Worm (Caenorhabditis elegans) whole organism, L4 larva: ENCODE data around the gene acs-19.

ENCODE experiments used
- F26F4.8 ChIP-seq: fragments of 200-800 bp; sonication (Bioruptor generic); conservative IDR thresholded peaks from 2 replicates; pipeline ENCODE4 v1.3.6; 2022; ENCODE audit warnings: missing genetic modification characterization, missing compliant biosample characterization
- F44E2.7 ChIP-seq: fragments of 200-800 bp; sonication (Bioruptor generic); IDR thresholded peaks from 2 replicates; pipeline ENCODE4 v2.1.2; 2022; ENCODE audit warnings: missing genetic modification characterization, missing compliant biosample characterization
- Y48G9A.11 ChIP-seq: fragments of 200-800 bp; sonication (Bioruptor generic); IDR thresholded peaks from 2 replicates; pipeline ENCODE4 v1.3.6; 2022; ENCODE audit warnings: missing genetic modification reagents, missing genetic modification characterization, missing compliant biosample characterization
- daf-12 ChIP-seq: fragments of 150-350 bp; optimal IDR thresholded peaks from 2 replicates; lab custom pipeline; 2014; ENCODE audit warnings: missing biosample characterization, missing genetic modification reagents, missing genetic modification characterization
- daf-16 ChIP-seq, 3 experiments: sonication (generic microtip); optimal IDR thresholded peaks; 2 replicates each; lab custom pipeline; 2016 to 2017; ENCODE audit warnings: missing genetic modification characterization in 3 of 3, missing genetic modification reagents in 3 of 3, mild to moderate bottlenecking in 2 of 3, missing compliant biosample characterization in 2 of 3, missing biosample characterization in 1 of 3, moderate library complexity in 1 of 3
- daf-8 ChIP-seq: fragments of 200-800 bp; sonication (Bioruptor generic); IDR thresholded peaks from 2 replicates; pipeline ENCODE4 v1.3.6; 2022; ENCODE audit warnings: missing genetic modification characterization, missing compliant biosample characterization
- dpl-1 ChIP-seq: fragments of 150-350 bp; optimal IDR thresholded peaks from 2 replicates; lab custom pipeline; 2014; ENCODE audit warnings: missing biosample characterization, missing genetic modification reagents, missing genetic modification characterization
- egl-43 ChIP-seq: fragments of 200-800 bp; sonication (Bioruptor generic); IDR thresholded peaks from 2 replicates; pipeline ENCODE4 v1.3.6; 2022; ENCODE audit warnings: missing genetic modification reagents, missing genetic modification characterization, missing compliant biosample characterization
- hlh-30 ChIP-seq: sonication (generic microtip); optimal IDR thresholded peaks from 2 replicates; lab custom pipeline; 2017; ENCODE audit warnings: antibody characterized with exemption, mild to moderate bottlenecking, missing genetic modification characterization, missing compliant biosample characterization; ENCODE audit not compliant: insufficient read depth
- hmg-1.1 ChIP-seq: fragments of 200-800 bp; sonication (Bioruptor generic); IDR thresholded peaks from 2 replicates; pipeline ENCODE4 v1.3.6; 2022; ENCODE audit warnings: missing genetic modification reagents, missing genetic modification characterization, missing compliant biosample characterization
- lin-29 ChIP-seq: fragments of 200-800 bp; sonication (Bioruptor generic); IDR thresholded peaks from 2 replicates; pipeline ENCODE4 v1.3.6; 2022; ENCODE audit warnings: missing genetic modification reagents, missing genetic modification characterization, missing compliant biosample characterization
- lin-38 ChIP-seq: fragments of 200-800 bp; sonication (Bioruptor generic); IDR thresholded peaks from 2 replicates; pipeline ENCODE4 v1.3.6; 2022; ENCODE audit warnings: missing genetic modification reagents, missing genetic modification characterization, missing compliant biosample characterization
- lin-39 ChIP-seq: fragments of 150-350 bp; optimal IDR thresholded peaks from 2 replicates; lab custom pipeline; 2014; ENCODE audit warnings: missing biosample characterization, missing genetic modification reagents, missing genetic modification characterization
- lsy-2 ChIP-seq, 2 experiments: fragments of 150-350 bp in 1 of 2; sonication (generic microtip) in 1 of 2; optimal IDR thresholded peaks; 2 replicates each; lab custom pipeline; 2014 to 2017; ENCODE audit warnings: missing biosample characterization in 2 of 2, missing genetic modification characterization in 2 of 2
- mdl-1 ChIP-seq, 2 experiments: fragments of 150-350 bp in 1 of 2; sonication (generic microtip) in 1 of 2; optimal IDR thresholded peaks; 2 replicates each; lab custom pipeline; 2014 to 2017; ENCODE audit warnings: missing biosample characterization in 2 of 2, missing genetic modification characterization in 2 of 2
- mep-1 ChIP-seq: fragments of 150-350 bp; sonication (generic microtip); optimal IDR thresholded peaks from 3 replicates; lab custom pipeline; 2014; ENCODE audit warnings: missing biosample characterization, missing genetic modification characterization
- mes-2 ChIP-seq: sonication (generic microtip); optimal IDR thresholded peaks from 2 replicates; lab custom pipeline; 2016; ENCODE audit warnings: missing genotype, mild to moderate bottlenecking, missing genetic modification characterization, missing compliant biosample characterization; ENCODE audit not compliant: poor library complexity, severe bottlenecking
- mxl-3 ChIP-seq: fragments of 200-800 bp; sonication (Bioruptor generic); optimal IDR thresholded peaks from 2 replicates; lab custom pipeline; 2018; ENCODE audit warnings: mild to moderate bottlenecking, missing genetic modification characterization, missing compliant biosample characterization
- nhr-111 ChIP-seq: fragments of 200-800 bp; sonication (Bioruptor generic); optimal IDR thresholded peaks from 2 replicates; lab custom pipeline; 2018; ENCODE audit warnings: mild to moderate bottlenecking, missing genetic modification characterization, missing compliant biosample characterization
- nhr-237 ChIP-seq: sonication (generic microtip); optimal IDR thresholded peaks from 2 replicates; lab custom pipeline; 2017; ENCODE audit warnings: missing biosample characterization, missing genetic modification characterization
- nhr-25 ChIP-seq: sonication (generic microtip); optimal IDR thresholded peaks from 2 replicates; lab custom pipeline; 2017; ENCODE audit warnings: missing genetic modification characterization, mild to moderate bottlenecking, missing compliant biosample characterization, antibody characterized with exemption, moderate library complexity, borderline replicate concordance; ENCODE audit not compliant: insufficient read depth
- nhr-28 ChIP-seq: fragments of 150-350 bp; optimal IDR thresholded peaks from 2 replicates; lab custom pipeline; 2014; ENCODE audit warnings: missing biosample characterization, missing genetic modification characterization
- nhr-48 ChIP-seq: sonication (generic microtip); optimal IDR thresholded peaks from 2 replicates; lab custom pipeline; 2016; ENCODE audit warnings: mild to moderate bottlenecking, missing genetic modification characterization, missing compliant biosample characterization
- nhr-76 ChIP-seq: fragments of 150-350 bp; optimal IDR thresholded peaks from 2 replicates; lab custom pipeline; 2014; ENCODE audit warnings: missing biosample characterization, missing genetic modification characterization
- nhr-77 ChIP-seq: fragments of 150-350 bp; optimal IDR thresholded peaks from 2 replicates; lab custom pipeline; 2014; ENCODE audit warnings: missing biosample characterization, missing genetic modification characterization
- pqm-1 ChIP-seq: sonication (generic microtip); optimal IDR thresholded peaks from 2 replicates; lab custom pipeline; 2017; ENCODE audit warnings: missing biosample characterization, missing genetic modification characterization
- saeg-2 ChIP-seq: fragments of 200-800 bp; sonication (Bioruptor generic); IDR thresholded peaks from 2 replicates; pipeline ENCODE4 v1.3.6; 2022; ENCODE audit warnings: missing genetic modification reagents, missing genetic modification characterization, missing compliant biosample characterization
- unc-62 ChIP-seq, 3 experiments: fragments of 150-350 bp in 1 of 3; sonication (generic microtip); optimal IDR thresholded peaks in 2 of 3; peaks in 1 of 3; 1 replicate in 1 of 3; 2 replicates in 2 of 3; lab custom pipeline; 2014 to 2017; ENCODE audit warnings: missing biosample characterization in 3 of 3, missing genetic modification characterization in 3 of 3, missing genetic modification reagents in 3 of 3, missing genotype in 1 of 3
- zfp-2 ChIP-seq: sonication (generic microtip); optimal IDR thresholded peaks from 2 replicates; lab custom pipeline; 2016; ENCODE audit warnings: mild to moderate bottlenecking, missing genetic modification characterization, missing compliant biosample characterization
- zfp-3 ChIP-seq: fragments of 200-800 bp; sonication (Bioruptor generic); conservative IDR thresholded peaks from 2 replicates; pipeline ENCODE4 v1.3.6; 2022; ENCODE audit warnings: missing genetic modification reagents, missing genetic modification characterization, missing compliant biosample characterization

Gene acs-19

ce11 chrIII:3820134-3820533, 44.2 kb upstream of the acs-19 start (continued):
- TF ChIP-seq lin-38 (GFP tag; lab: Robert Waterston, UW), result no peak
- TF ChIP-seq nhr-25 (tag; lab: Kevin White, UChicago), result peak; percentile 23
- no peak for TF ChIP-seq daf-8 (GFP tag; lab: Robert Waterston, UW)
- TF ChIP-seq saeg-2 (GFP tag; lab: Robert Waterston, UW), result no peak
- no peak for TF ChIP-seq Y48G9A.11 (GFP tag; lab: Robert Waterston, UW)
- TF ChIP-seq daf-12, result no peak
- TF ChIP-seq dpl-1 (GFP tag; lab: Kevin White, UChicago), result peak; percentile 46
- no peak for TF ChIP-seq nhr-237
- no peak for TF ChIP-seq zfp-3
- TF ChIP-seq nhr-77 (tag; lab: Kevin White, UChicago), result peak; percentile 77
- peak in 1 of 2 experiments; percentile 75 for TF ChIP-seq lsy-2 (tag; optimal IDR thresholded peaks at IDR 0.05; lab: Kevin White, UChicago)
- peak; percentile 46 for TF ChIP-seq nhr-48 (tag; lab: Kevin White, UChicago)
- TF ChIP-seq F44E2.7 (GFP tag; lab: Robert Waterston, UW), result no peak
- TF ChIP-seq hmg-1.1, result peak; percentile 86
- no peak for TF ChIP-seq nhr-76 (tag; lab: Kevin White, UChicago)
- peak; percentile 80 for TF ChIP-seq mxl-3
- peak; percentile 43 to 86 for TF ChIP-seq mdl-1 (tag; optimal IDR thresholded peaks at IDR 0.05; lab: Kevin White, UChicago)
- peak; percentile 89 for TF ChIP-seq nhr-28
- peak; percentile 77 for TF ChIP-seq mep-1 (tag; lab: Kevin White, UChicago)
- no peak for TF ChIP-seq daf-16 (GFP tag; optimal IDR thresholded peaks at IDR 0.05; lab: Kevin White, UChicago)
- TF ChIP-seq daf-16 (tag; optimal IDR thresholded peaks at IDR 0.05; lab: Kevin White, UChicago), result peak; percentile 12
- TF ChIP-seq mes-2 (tag; lab: Kevin White, UChicago), result peak; percentile 64
- peak; percentile 42 for TF ChIP-seq pqm-1 (tag; lab: Kevin White, UChicago)

- TF ChIP-seq nhr-237 (no peak), mes-2 (tag; lab: Kevin White, UChicago) (peak; percentile 27), hlh-30 (tag; lab: Kevin White, UChicago) (peak; percentile 18), unc-62 (GFP tag; optimal IDR thresholded peaks at IDR 0.05 in 1 of 2; lab: Kevin White, UChicago) (peak in 1 of 2 experiments; percentile 27), unc-62 (tag; optimal IDR thresholded peaks at IDR 0.05; lab: Kevin White, UChicago) (no peak)
- TF ChIP-seq, all 104 proteins: peak for 3
Observed at ce11 chrIII:3821969-3822453, 42.3 kb upstream of the acs-19 start, which contains the start of gene amx-1. Gene amx-1 (plus strand): TSS chrIII:3822403.

- TF ChIP-seq lin-29 (GFP tag; lab: Robert Waterston, UW) (no peak), lsy-2 (tag; optimal IDR thresholded peaks at IDR 0.05; lab: Kevin White, UChicago) (no peak), F26F4.8 (GFP tag; lab: Robert Waterston, UW) (no peak), nhr-111 (GFP tag; lab: Kevin White, UChicago) (no peak), nhr-28 (no peak), saeg-2 (GFP tag; lab: Robert Waterston, UW) (no peak), F44E2.7 (GFP tag; lab: Robert Waterston, UW) (no peak), lin-39 (tag; lab: Kevin White, UChicago) (no peak)
Observed at ce11 chrIII:3829105-3829504, 35.2 kb upstream of the acs-19 start, which contains the start of gene cnnm-5. Gene cnnm-5 (minus strand): TSS chrIII:3829205.

- TF ChIP-seq nhr-25 (tag; lab: Kevin White, UChicago), result no peak
- no peak for TF ChIP-seq egl-43
- TF ChIP-seq, all 104 proteins: peak for 0
Observed at ce11 chrIII:3831381-3831780, 32.9 kb upstream of the acs-19 start, which contains the start of gene C36A4.10. Gene C36A4.10 (minus strand): TSS chrIII:3831481.

- TF ChIP-seq unc-62 (GFP tag; optimal IDR thresholded peaks at IDR 0.05 in 1 of 2; lab: Kevin White, UChicago), result peak in 1 of 2 experiments; percentile 91
- no peak for TF ChIP-seq unc-62 (tag; optimal IDR thresholded peaks at IDR 0.05; lab: Kevin White, UChicago)
- TF ChIP-seq zfp-2 (tag; lab: Kevin White, UChicago), result no peak
Observed at ce11 chrIII:3831798-3832197, 32.5 kb upstream of the acs-19 start.
